Worm (Caenorhabditis elegans): ENCODE data around the gene EEED8.15.
A peak's percentile ranks its signal among the peaks of the same experiment; 100 is the strongest.

Gene EEED8.15

DNA sequence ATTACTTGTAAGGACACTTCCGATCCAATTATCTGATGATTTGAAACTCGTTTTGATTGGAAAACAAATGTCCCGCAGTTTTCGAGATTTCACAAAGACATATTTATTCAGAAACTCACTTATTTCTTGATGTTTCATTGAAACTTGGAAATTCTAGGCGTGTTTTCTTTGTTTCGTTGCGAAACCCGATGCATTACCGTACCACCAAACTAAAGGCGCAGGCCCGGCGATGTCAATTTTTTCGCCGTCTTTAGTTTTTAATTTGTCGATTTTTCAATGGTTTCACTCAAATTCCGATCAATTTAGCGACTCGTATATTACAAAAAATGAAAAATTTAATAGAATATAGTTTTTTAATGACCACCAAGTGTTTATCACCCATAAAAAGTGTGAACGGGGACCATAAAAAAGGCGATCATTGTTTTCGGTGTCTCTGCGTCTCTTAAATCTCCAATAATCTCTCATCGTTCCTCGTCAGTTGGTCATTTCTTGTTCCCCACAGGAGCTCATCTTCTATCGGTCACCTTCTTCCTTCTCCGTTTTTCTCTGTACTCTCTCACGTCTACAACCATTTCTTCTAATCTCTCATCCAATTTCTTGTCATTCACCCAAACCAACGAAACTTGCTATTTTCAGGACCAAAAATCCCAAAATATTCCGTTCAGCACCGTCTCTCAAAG is 46.8 kb downstream of the EEED8.15 start, which contains the start of gene clr-1:
clr-1 (plus strand) TSS at position 630 of the 680 bp plus-strand sequence.
- TF ChIP-seq hlh-1 (tag; optimal IDR thresholded peaks at IDR 0.05) (peak; percentile 74), unc-120 (tag; optimal IDR thresholded peaks at IDR 0.05; ENCODE audit: poor library complexity, severe bottlenecking) (peak; percentile 27), flh-1 (GFP tag; optimal IDR thresholded peaks at IDR 0.05) (no peak), drap-1 (GFP tag; optimal IDR thresholded peaks at IDR 0.05) (no peak)
